Worm (Caenorhabditis elegans) whole organism, late embryonic: Measurements from ENCODE around the gene K05F1.14.

Experiments
- Y22D7AL.16 ChIP-seq: sonication (generic microtip); optimal IDR thresholded peaks from 2 replicates; lab custom pipeline; 2016; ENCODE audit warnings: missing genetic modification characterization, missing compliant biosample characterization
- ama-1 ChIP-seq: fragments of 150-350 bp; optimal IDR thresholded peaks from 2 replicates; lab custom pipeline; 2014
- ceh-34 ChIP-seq: sonication (generic microtip); optimal IDR thresholded peaks from 2 replicates; lab custom pipeline; 2016; ENCODE audit warnings: mild to moderate bottlenecking, missing genetic modification characterization, missing compliant biosample characterization
- ceh-9 ChIP-seq: sonication (generic microtip); optimal IDR thresholded peaks from 2 replicates; lab custom pipeline; 2016; ENCODE audit warnings: mild to moderate bottlenecking, missing genetic modification characterization, inconsistent platforms, missing compliant biosample characterization
- ets-4 ChIP-seq: sonication (generic microtip); optimal IDR thresholded peaks from 2 replicates; lab custom pipeline; 2016; ENCODE audit warnings: missing genetic modification characterization, missing compliant biosample characterization
- eyg-1 ChIP-seq: sonication (generic microtip); optimal IDR thresholded peaks from 2 replicates; lab custom pipeline; 2016; ENCODE audit warnings: missing genotype, missing genetic modification characterization, missing compliant biosample characterization
- hlh-8 ChIP-seq: sonication (generic microtip); optimal IDR thresholded peaks from 2 replicates; lab custom pipeline; 2016; ENCODE audit warnings: missing genotype, missing genetic modification characterization, missing compliant biosample characterization
- nhr-11 ChIP-seq: fragments of 150-350 bp; optimal IDR thresholded peaks from 2 replicates; lab custom pipeline; 2014; ENCODE audit warnings: missing biosample characterization, missing genetic modification characterization
- pha-2 ChIP-seq: sonication (generic microtip); optimal IDR thresholded peaks from 2 replicates; lab custom pipeline; 2017; ENCODE audit warnings: mild to moderate bottlenecking, missing genetic modification characterization, missing compliant biosample characterization
- pha-4 ChIP-seq: fragments of 150-350 bp; optimal IDR thresholded peaks from 2 replicates; lab custom pipeline; 2018; ENCODE audit warnings: missing biosample characterization, missing genetic modification reagents, missing genetic modification characterization
- ref-2 ChIP-seq: sonication (generic microtip); optimal IDR thresholded peaks from 2 replicates; lab custom pipeline; 2016; ENCODE audit warnings: missing genetic modification characterization, missing compliant biosample characterization
- unc-55 ChIP-seq: sonication (generic microtip); optimal IDR thresholded peaks from 2 replicates; lab custom pipeline; 2017; ENCODE audit warnings: missing biosample characterization, missing genetic modification reagents, missing genetic modification characterization
- unc-86 ChIP-seq: sonication (generic microtip); optimal IDR thresholded peaks from 2 replicates; lab custom pipeline; 2016; ENCODE audit warnings: missing genetic modification characterization, missing compliant biosample characterization

DNA sequence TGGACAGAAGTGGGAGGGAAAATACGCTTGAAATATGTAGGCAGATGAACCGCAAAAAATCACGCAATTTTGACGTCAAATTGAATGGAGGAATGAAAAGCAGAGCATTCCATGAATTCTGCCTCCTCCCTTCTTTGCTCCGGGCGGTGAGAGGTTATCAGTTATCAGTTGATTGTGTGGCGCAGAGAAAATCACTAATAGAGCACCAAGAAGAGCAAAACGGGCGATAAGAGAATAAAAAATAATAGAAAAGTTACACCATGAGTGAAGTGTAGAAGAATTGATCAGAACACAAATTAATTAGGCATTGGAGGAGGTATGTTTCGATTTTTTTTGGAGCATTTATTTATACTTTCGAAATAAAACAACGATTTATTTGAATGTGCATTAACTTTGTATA is 14.2 kb upstream of the K05F1.14 start:
- TF ChIP-seq unc-86 (tag; lab: Kevin White, UChicago), result no peak
- no peak for TF ChIP-seq unc-55 (GFP tag; lab: Kevin White, UChicago)
- no peak for TF ChIP-seq hlh-8 (tag; lab: Kevin White, UChicago)
- TF ChIP-seq pha-4, result no peak
- no peak for TF ChIP-seq ets-4 (tag; lab: Kevin White, UChicago)
- TF ChIP-seq ceh-9, result no peak
- no peak for TF ChIP-seq pha-2 (tag; lab: Kevin White, UChicago)
- TF ChIP-seq ama-1 (lab: Kevin White, UChicago), result no peak
- TF ChIP-seq eyg-1 (tag; lab: Kevin White, UChicago), result no peak
- no peak for TF ChIP-seq nhr-11
- TF ChIP-seq ceh-34, result no peak
- no peak for TF ChIP-seq ref-2 (tag; lab: Kevin White, UChicago)
- no peak for TF ChIP-seq Y22D7AL.16
